Fruit fly (Drosophila melanogaster): Measurements from ENCODE around the gene Gba1b.
A peak's percentile ranks its signal among the peaks of the same experiment; 100 is the strongest.

Gene Gba1b

DNA sequence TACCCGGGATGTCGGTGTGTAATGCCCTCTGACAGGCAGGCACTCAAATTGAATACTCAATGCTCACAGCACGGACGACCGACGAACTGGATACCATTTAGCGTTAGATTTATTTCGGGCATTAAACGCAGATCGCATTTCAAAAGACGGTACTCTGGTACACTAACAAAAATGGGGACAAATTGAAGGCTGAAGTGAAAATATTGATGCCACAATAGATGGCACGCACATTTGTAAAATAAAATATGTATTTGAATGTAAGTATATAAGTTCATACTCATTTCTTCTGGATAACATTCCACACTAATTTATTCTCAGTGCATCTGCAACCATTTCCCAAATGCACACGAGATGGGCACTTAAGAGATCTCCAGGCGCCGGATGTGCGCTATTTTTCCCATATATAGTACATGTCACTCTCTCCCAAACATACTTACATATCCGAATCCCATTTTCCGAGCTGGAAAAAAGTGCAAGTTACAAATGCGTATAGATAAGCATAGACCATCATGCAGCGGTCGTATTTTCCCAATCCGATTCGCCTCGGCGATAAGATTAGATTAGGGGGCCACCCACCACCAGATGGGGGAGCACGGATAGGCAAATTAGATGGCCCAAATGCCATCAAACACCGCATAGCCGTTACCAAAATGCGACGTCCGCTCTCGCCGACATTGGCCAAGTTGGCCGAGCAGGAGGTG lies 5.1 kb downstream of the Gba1b start, which contains the start of gene CG10301:
CG10301 (plus strand) TSS at position 651 of the 701 bp plus-strand sequence.
- peak; percentile 70 for TF ChIP-seq Sox102F (GFP tag; optimal IDR thresholded peaks at IDR 0.05)
- TF ChIP-seq D (optimal IDR thresholded peaks at IDR 0.05), result no peak
- peak; percentile 61 for TF ChIP-seq D (GFP tag; optimal IDR thresholded peaks at IDR 0.05)
- no peak for TF ChIP-seq CG12071 (GFP tag; optimal IDR thresholded peaks at IDR 0.05)
- TF ChIP-seq psq (GFP tag; optimal IDR thresholded peaks at IDR 0.05), result no peak
- peak; percentile 8 for TF ChIP-seq CG12769 (tag; optimal IDR thresholded peaks at IDR 0.05)
- TF ChIP-seq sc (optimal IDR thresholded peaks at IDR 0.05), result no peak
- TF ChIP-seq sc (GFP tag; optimal IDR thresholded peaks at IDR 0.05), result peak; percentile 50
- TF ChIP-seq sd (tag; optimal IDR thresholded peaks at IDR 0.05), result peak; percentile 3
- TF ChIP-seq Poxn (GFP tag; IDR thresholded peaks at IDR 0.05), result no peak
- no peak for TF ChIP-seq Dek (tag; optimal IDR thresholded peaks at IDR 0.05)
- TF ChIP-seq pum (GFP tag; optimal IDR thresholded peaks at IDR 0.05), result no peak
- TF ChIP-seq CG8359 (GFP tag; optimal IDR thresholded peaks at IDR 0.05; ENCODE audit: borderline replicate concordance), result peak; percentile 14
- TF ChIP-seq z (GFP tag; IDR thresholded peaks at IDR 0.05), result no peak
- TF ChIP-seq CG13123 (GFP tag; optimal IDR thresholded peaks at IDR 0.05), result no peak
- peak; percentile 49 for TF ChIP-seq bcd (GFP tag; optimal IDR thresholded peaks at IDR 0.05)
- TF ChIP-seq otp (GFP tag; IDR thresholded peaks at IDR 0.05), result peak; percentile 69; the same call in 2 of the 3 replicates
- TF ChIP-seq CG10543 (GFP tag; optimal IDR thresholded peaks at IDR 0.05), result no peak
- TF ChIP-seq CG8281 (tag; optimal IDR thresholded peaks at IDR 0.05), result no peak
- TF ChIP-seq CG4617 (GFP tag; optimal IDR thresholded peaks at IDR 0.05; ENCODE audit: borderline replicate concordance), result peak; percentile 16
- no peak for TF ChIP-seq MTF-1 (GFP tag; optimal IDR thresholded peaks at IDR 0.05; ENCODE audit: borderline replicate concordance)
- no peak for TF ChIP-seq CG32767 (GFP tag; IDR thresholded peaks at IDR 0.05)
- TF ChIP-seq Opbp (GFP tag; IDR thresholded peaks at IDR 0.05; ENCODE audit: partially characterized antibody), result no peak
- TF ChIP-seq onecut (GFP tag; IDR thresholded peaks at IDR 0.05), result peak; percentile 50; the same call in 1 of the 2 replicates
- no peak for TF ChIP-seq CG4282 (GFP tag; optimal IDR thresholded peaks at IDR 0.05)
- TF ChIP-seq tap (tag; optimal IDR thresholded peaks at IDR 0.05), result peak; percentile 0
- TF ChIP-seq Mrtf (GFP tag; IDR thresholded peaks at IDR 0.05), result peak; percentile 20; the same call in 1 of the 3 replicates
- peak; percentile 66 for TF ChIP-seq CG1602 (GFP tag; optimal IDR thresholded peaks at IDR 0.05)
- peak; percentile 27 for TF ChIP-seq CG12659 (GFP tag; optimal IDR thresholded peaks at IDR 0.05)
- TF ChIP-seq CG17385 (GFP tag; optimal IDR thresholded peaks at IDR 0.05), result peak; percentile 45
- TF ChIP-seq bsh (GFP tag; optimal IDR thresholded peaks at IDR 0.05), result peak in 1 of 2 experiments; percentile 81
- TF ChIP-seq CG5245 (GFP tag; optimal IDR thresholded peaks at IDR 0.05), result peak; percentile 47
- TF ChIP-seq danr (GFP tag; IDR thresholded peaks at IDR 0.05), result no peak
- peak; percentile 51 for TF ChIP-seq CG2678 (tag; optimal IDR thresholded peaks at IDR 0.05)
- TF ChIP-seq fd64A (GFP tag; optimal IDR thresholded peaks at IDR 0.05), result peak; percentile 4
- peak; percentile 26; the same call in 1 of the 3 replicates for TF ChIP-seq tgo (GFP tag; IDR thresholded peaks at IDR 0.05)
- peak; percentile 28 for TF ChIP-seq Spps (tag; optimal IDR thresholded peaks at IDR 0.05)
- no peak for TF ChIP-seq nom (GFP tag; optimal IDR thresholded peaks at IDR 0.05)
- 0 out of 2 replicates have a peak, but pooled peaks have one; percentile 12 for TF ChIP-seq ttk (GFP tag; IDR thresholded peaks at IDR 0.05)
- no peak for TF ChIP-seq cad (GFP tag; optimal IDR thresholded peaks at IDR 0.05)
- peak; percentile 38 for TF ChIP-seq pnt (GFP tag; optimal IDR thresholded peaks at IDR 0.05)
- TF ChIP-seq HmgZ (tag; optimal IDR thresholded peaks at IDR 0.05), result no peak
- TF ChIP-seq lov (optimal IDR thresholded peaks at IDR 0.05), result no peak
- TF ChIP-seq lov (GFP tag; IDR thresholded peaks at IDR 0.05), result peak; percentile 62; the same call in 1 of the 3 replicates
- TF ChIP-seq da (GFP tag; optimal IDR thresholded peaks at IDR 0.05), result no peak
- TF ChIP-seq Xrp1 (GFP tag; IDR thresholded peaks at IDR 0.05), result peak; percentile 85
- TF ChIP-seq slp2 (GFP tag; optimal IDR thresholded peaks at IDR 0.05), result peak; percentile 1
- TF ChIP-seq Atf6 (GFP tag; IDR thresholded peaks at IDR 0.05), result no peak
- peak; percentile 88 for TF ChIP-seq zfh1 (GFP tag; IDR thresholded peaks at IDR 0.05)
